Worm (Caenorhabditis elegans) whole organism, early embryonic: ENCODE results near the gene fbxa-201.

ENCODE experiments used
- B0310.2 ChIP-seq: sonication (generic microtip); optimal IDR thresholded peaks from 2 replicates; lab custom pipeline; 2016; ENCODE audit warnings: mild to moderate bottlenecking, missing genetic modification characterization, missing compliant biosample characterization
- F13C5.2 ChIP-seq: sonication (generic microtip); optimal IDR thresholded peaks from 2 replicates; lab custom pipeline; 2017; ENCODE audit warnings: mild to moderate bottlenecking, missing genetic modification characterization, inconsistent platforms, missing compliant biosample characterization
- aly-1 ChIP-seq: sonication (generic microtip); optimal IDR thresholded peaks from 2 replicates; lab custom pipeline; 2016; ENCODE audit warnings: missing genetic modification characterization, missing compliant biosample characterization
- ama-1 ChIP-seq: fragments of 150-350 bp; optimal IDR thresholded peaks from 2 replicates; lab custom pipeline; 2014
- ceh-13 ChIP-seq: fragments of 200-800 bp; sonication (Bioruptor generic); optimal IDR thresholded peaks from 2 replicates; lab custom pipeline; 2018; ENCODE audit warnings: mild to moderate bottlenecking, missing genetic modification characterization, missing compliant biosample characterization
- ceh-36 ChIP-seq: sonication (generic microtip); optimal IDR thresholded peaks from 2 replicates; lab custom pipeline; 2016; ENCODE audit warnings: missing genetic modification characterization, inconsistent platforms, missing compliant biosample characterization
- ets-7 ChIP-seq: sonication (generic microtip); optimal IDR thresholded peaks from 2 replicates; lab custom pipeline; 2016; ENCODE audit warnings: missing genotype, missing genetic modification characterization, missing compliant biosample characterization
- flt-1 ChIP-seq: fragments of 200-800 bp; sonication (Bioruptor generic); IDR thresholded peaks from 2 replicates; pipeline ENCODE4 v1.3.6; 2022; ENCODE audit warnings: missing genetic modification characterization, missing compliant biosample characterization
- hmbx-1 ChIP-seq: sonication (generic microtip); optimal IDR thresholded peaks from 2 replicates; lab custom pipeline; 2016; ENCODE audit warnings: mild to moderate bottlenecking, missing genetic modification characterization, missing compliant biosample characterization
- hmg-4 ChIP-seq: fragments of 200-800 bp; sonication (Bioruptor generic); optimal IDR thresholded peaks from 2 replicates; lab custom pipeline; 2018; ENCODE audit warnings: mild to moderate bottlenecking, missing genetic modification characterization, missing compliant biosample characterization
- hnd-1 ChIP-seq: sonication (generic microtip); optimal IDR thresholded peaks from 2 replicates; lab custom pipeline; 2016; ENCODE audit warnings: missing genetic modification characterization, missing compliant biosample characterization
- pes-1 ChIP-seq: fragments of 200-800 bp; sonication (Bioruptor generic); IDR thresholded peaks from 2 replicates; pipeline ENCODE4 v1.3.6; 2022; ENCODE audit warnings: missing genetic modification reagents, missing genetic modification characterization, missing compliant biosample characterization
- scrt-1 ChIP-seq: fragments of 200-800 bp; sonication (Bioruptor generic); IDR thresholded peaks from 2 replicates; pipeline ENCODE4 v1.3.6; 2022; ENCODE audit warnings: missing genetic modification characterization, missing compliant biosample characterization
- sea-1 ChIP-seq: fragments of 200-800 bp; sonication (Bioruptor generic); conservative IDR thresholded peaks from 2 replicates; pipeline ENCODE4 v1.3.6; 2022; ENCODE audit warnings: missing genetic modification characterization, missing compliant biosample characterization
- tbx-11 ChIP-seq: fragments of 200-800 bp; sonication (Bioruptor generic); IDR thresholded peaks from 2 replicates; pipeline ENCODE4 v1.3.6; 2022; ENCODE audit warnings: missing genetic modification characterization, missing compliant biosample characterization
- tbx-37 ChIP-seq: fragments of 200-800 bp; sonication (Bioruptor generic); conservative IDR thresholded peaks from 2 replicates; pipeline ENCODE4 v1.3.6; 2022; ENCODE audit warnings: missing genetic modification reagents, missing genetic modification characterization, missing compliant biosample characterization
- tra-4 ChIP-seq: sonication (generic microtip); optimal IDR thresholded peaks from 2 replicates; lab custom pipeline; 2017; ENCODE audit warnings: missing genetic modification characterization, missing compliant biosample characterization

Gene fbxa-201

ce11 chrV:1975049-1975448 is at the start of gene fbxa-201:
Gene fbxa-201, plus strand, starts transcription at chrV:1975349.
- TF ChIP-seq tra-4 (tag; lab: Kevin White, UChicago) (no peak), hmg-4 (no peak), hnd-1 (tag; lab: Kevin White, UChicago) (no peak), hmbx-1 (no peak)

DNA sequence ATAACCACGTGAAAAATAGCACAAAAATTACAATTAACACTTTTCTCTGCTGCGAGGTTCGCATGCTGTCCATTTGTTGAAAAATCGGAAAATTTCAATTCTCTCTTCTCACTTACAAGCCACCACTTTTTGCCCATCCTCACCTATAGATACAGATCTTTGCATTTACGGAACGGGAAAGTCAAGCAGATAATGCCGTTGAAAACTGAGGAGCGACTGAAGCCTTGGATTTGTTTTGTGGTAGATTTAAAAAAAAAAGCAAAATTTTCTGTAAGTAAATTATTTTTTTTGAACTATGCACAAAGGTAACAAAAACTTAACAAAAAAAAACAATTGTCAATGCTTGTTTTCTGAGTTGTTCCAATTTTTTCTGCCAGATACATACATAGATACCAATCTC is 49.7 kb upstream of the fbxa-201 start, which contains the start of gene T06A1.1:
TSS of gene T06A1.1 (minus strand) at position 101 of the 400 bp plus-strand sequence.
- no peak for TF ChIP-seq flt-1
- no peak for TF ChIP-seq aly-1 (tag; lab: Kevin White, UChicago)
- TF ChIP-seq ceh-13 = no peak
- no peak for TF ChIP-seq pes-1 (GFP tag; lab: Robert Waterston, UW)
- no peak for TF ChIP-seq ets-7 (tag; lab: Kevin White, UChicago)
- TF ChIP-seq tra-4 (tag; lab: Kevin White, UChicago) = no peak
- TF ChIP-seq hnd-1 (tag; lab: Kevin White, UChicago) = no peak
- no peak for TF ChIP-seq tbx-37 (GFP tag; lab: Robert Waterston, UW)
- TF ChIP-seq scrt-1 (GFP tag; lab: Robert Waterston, UW) = no peak
- no peak for TF ChIP-seq tbx-11
- no peak for TF ChIP-seq F13C5.2 (tag; lab: Kevin White, UChicago)
- no peak for TF ChIP-seq sea-1 (GFP tag; lab: Robert Waterston, UW)
- no peak for TF ChIP-seq B0310.2 (tag; lab: Kevin White, UChicago)
- TF ChIP-seq ama-1 (lab: Kevin White, UChicago) = no peak
- TF ChIP-seq hmg-4 = no peak
- TF ChIP-seq ceh-36 (tag; lab: Kevin White, UChicago) = no peak

DNA sequence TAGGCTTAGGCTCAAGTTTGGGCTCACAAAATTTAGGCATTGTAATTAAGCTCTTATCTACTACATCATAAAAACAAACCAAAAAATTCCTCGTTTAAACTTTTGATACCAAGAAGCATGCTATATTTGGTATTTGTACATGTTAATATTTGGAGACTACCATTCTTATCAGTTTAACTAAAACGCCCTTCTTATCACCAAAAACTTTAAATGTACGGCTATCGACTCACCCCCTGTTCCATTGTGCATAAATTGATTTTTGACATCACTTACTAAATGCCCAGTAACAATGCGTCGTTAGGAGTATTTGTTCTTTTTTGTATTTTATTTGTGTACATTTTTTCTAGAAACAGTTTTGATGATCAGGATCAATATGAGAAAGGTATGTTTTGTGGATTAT is 48.1 kb upstream of the fbxa-201 start, which contains the start of gene T06A1.5:
TSS of gene T06A1.5 (plus strand) at position 209 of the 400 bp plus-strand sequence.
- TF ChIP-seq ama-1 (lab: Kevin White, UChicago) (no peak), sea-1 (GFP tag; lab: Robert Waterston, UW) (no peak), hmg-4 (no peak), tra-4 (tag; lab: Kevin White, UChicago) (no peak), hmbx-1 (no peak), scrt-1 (GFP tag; lab: Robert Waterston, UW) (no peak), aly-1 (tag; lab: Kevin White, UChicago) (no peak), ceh-36 (tag; lab: Kevin White, UChicago) (no peak), hnd-1 (tag; lab: Kevin White, UChicago) (no peak), ceh-13 (no peak)

DNA sequence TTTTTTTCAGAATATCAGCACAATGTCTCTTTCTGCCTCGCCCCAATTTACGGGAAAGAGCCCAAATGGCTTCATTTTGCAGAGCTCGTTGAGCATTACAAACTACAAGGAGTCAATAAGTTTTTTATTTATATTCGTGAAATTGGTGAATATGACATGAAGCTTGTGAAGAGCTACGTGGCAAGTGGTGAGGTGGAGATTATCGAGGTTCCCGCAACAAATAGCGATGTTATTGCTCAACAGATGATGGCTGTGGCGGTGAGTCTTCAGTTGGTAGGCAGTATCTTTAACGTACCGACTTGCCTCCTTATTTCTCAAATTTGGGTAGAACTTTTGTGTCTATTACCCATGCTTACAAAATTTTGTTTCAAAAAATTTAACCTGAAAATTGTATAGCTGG is 46.7 kb upstream of the fbxa-201 start:
- no peak for TF ChIP-seq tbx-11
- TF ChIP-seq ets-7 (tag; lab: Kevin White, UChicago) = no peak
- no peak for TF ChIP-seq tbx-37 (GFP tag; lab: Robert Waterston, UW)
- TF ChIP-seq flt-1 = no peak
- TF ChIP-seq sea-1 (GFP tag; lab: Robert Waterston, UW) = no peak
- no peak for TF ChIP-seq tra-4 (tag; lab: Kevin White, UChicago)
- TF ChIP-seq ceh-36 (tag; lab: Kevin White, UChicago) = no peak
- TF ChIP-seq pes-1 (GFP tag; lab: Robert Waterston, UW) = no peak
- TF ChIP-seq hmbx-1 = no peak
- TF ChIP-seq ceh-13 = no peak
- TF ChIP-seq B0310.2 (tag; lab: Kevin White, UChicago) = no peak
- TF ChIP-seq hmg-4 = no peak
- TF ChIP-seq hnd-1 (tag; lab: Kevin White, UChicago) = no peak
- TF ChIP-seq ama-1 (lab: Kevin White, UChicago) = no peak
- no peak for TF ChIP-seq scrt-1 (GFP tag; lab: Robert Waterston, UW)
- TF ChIP-seq aly-1 (tag; lab: Kevin White, UChicago) = no peak
- no peak for TF ChIP-seq F13C5.2 (tag; lab: Kevin White, UChicago)

DNA sequence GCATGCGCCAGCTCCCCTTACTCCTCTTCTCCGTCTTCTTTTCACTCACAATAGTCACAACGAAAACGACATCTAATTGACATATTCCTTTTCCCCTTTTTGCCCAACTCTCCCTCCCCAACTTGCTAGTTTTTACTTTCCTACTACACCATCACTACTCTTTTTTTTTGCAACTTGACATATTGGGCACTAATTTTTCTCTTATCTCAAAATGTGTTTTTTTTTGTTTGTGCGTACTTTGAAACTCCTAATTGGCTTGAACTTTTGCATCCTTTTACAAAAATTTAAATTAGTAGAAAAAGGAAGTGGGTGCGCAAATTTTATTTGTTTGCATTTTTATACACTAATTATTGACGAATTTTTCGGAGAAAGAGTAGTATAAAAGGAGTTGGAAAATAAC is 39.7 kb upstream of the fbxa-201 start:
- TF ChIP-seq pes-1 (GFP tag; lab: Robert Waterston, UW) = no peak
- no peak for TF ChIP-seq tbx-37 (GFP tag; lab: Robert Waterston, UW)
- no peak for TF ChIP-seq scrt-1 (GFP tag; lab: Robert Waterston, UW)
- no peak for TF ChIP-seq B0310.2 (tag; lab: Kevin White, UChicago)
- no peak for TF ChIP-seq sea-1 (GFP tag; lab: Robert Waterston, UW)
- TF ChIP-seq flt-1 = no peak
- no peak for TF ChIP-seq tra-4 (tag; lab: Kevin White, UChicago)
- TF ChIP-seq aly-1 (tag; lab: Kevin White, UChicago) = no peak
- no peak for TF ChIP-seq hmbx-1
- no peak for TF ChIP-seq hnd-1 (tag; lab: Kevin White, UChicago)
- no peak for TF ChIP-seq F13C5.2 (tag; lab: Kevin White, UChicago)

ce11 chrV:1937963-1938362 is 37.2 kb upstream of the fbxa-201 start, which contains the start of gene glb-25:
Gene glb-25, plus strand, starts transcription at chrV:1938263.
- TF ChIP-seq F13C5.2 (tag; lab: Kevin White, UChicago) = no peak
- TF ChIP-seq ama-1 (lab: Kevin White, UChicago) = no peak
- no peak for TF ChIP-seq hmbx-1
- TF ChIP-seq scrt-1 (GFP tag; lab: Robert Waterston, UW) = no peak
- TF ChIP-seq tra-4 (tag; lab: Kevin White, UChicago) = no peak
- TF ChIP-seq aly-1 (tag; lab: Kevin White, UChicago) = no peak
- no peak for TF ChIP-seq ceh-36 (tag; lab: Kevin White, UChicago)
- no peak for TF ChIP-seq tbx-37 (GFP tag; lab: Robert Waterston, UW)
- TF ChIP-seq ets-7 (tag; lab: Kevin White, UChicago) = no peak
- TF ChIP-seq hmg-4 = no peak
- TF ChIP-seq flt-1 = no peak
- TF ChIP-seq tbx-11 = no peak
- TF ChIP-seq sea-1 (GFP tag; lab: Robert Waterston, UW) = no peak
- no peak for TF ChIP-seq hnd-1 (tag; lab: Kevin White, UChicago)
- TF ChIP-seq pes-1 (GFP tag; lab: Robert Waterston, UW) = no peak
- TF ChIP-seq B0310.2 (tag; lab: Kevin White, UChicago) = no peak
- TF ChIP-seq ceh-13 = no peak

DNA sequence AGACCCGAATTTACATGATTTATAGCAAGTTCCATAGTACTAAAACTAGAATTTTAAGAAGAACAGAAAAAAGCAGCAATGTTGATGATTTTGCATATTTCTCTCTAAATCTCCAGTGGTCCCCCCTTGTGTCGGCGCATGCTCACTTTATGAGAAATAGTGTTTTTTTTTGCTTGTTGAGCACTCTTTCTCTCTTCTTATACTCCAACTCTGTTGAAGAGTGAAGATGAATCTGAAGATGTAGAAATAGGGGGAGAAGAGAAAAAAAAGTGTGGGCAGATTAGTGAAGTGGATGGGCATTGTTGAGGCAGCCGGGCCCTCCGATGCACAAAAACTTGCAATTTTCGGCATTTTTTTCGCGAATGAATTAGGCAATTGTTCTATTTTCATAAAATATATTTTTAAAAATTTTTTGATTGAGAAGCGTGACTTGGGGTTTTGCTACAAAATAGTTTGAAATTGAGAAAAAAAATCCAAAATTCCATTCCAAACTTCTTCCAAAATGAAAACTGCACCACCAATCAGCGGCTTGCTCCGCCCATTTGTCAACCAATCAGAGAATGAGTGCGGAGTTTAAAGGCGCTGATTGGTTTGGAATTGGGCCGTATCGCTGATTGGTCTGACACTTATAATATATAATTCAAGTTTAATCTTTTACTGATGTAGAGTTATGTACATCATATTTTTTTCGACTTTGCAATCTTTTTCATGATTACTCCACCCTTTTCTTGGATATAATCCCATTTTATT is 34.5 kb upstream of the fbxa-201 start:
- TF ChIP-seq tra-4 (tag; lab: Kevin White, UChicago) = no peak
- no peak for TF ChIP-seq hmg-4
- TF ChIP-seq pes-1 (GFP tag; lab: Robert Waterston, UW) = no peak
- TF ChIP-seq hnd-1 (tag; lab: Kevin White, UChicago) = no peak
- TF ChIP-seq aly-1 (tag; lab: Kevin White, UChicago) = no peak
- TF ChIP-seq B0310.2 (tag; lab: Kevin White, UChicago) = no peak
- no peak for TF ChIP-seq flt-1
